Fruit fly (Drosophila melanogaster): Measurements from ENCODE around the gene CG16974.

DNA sequence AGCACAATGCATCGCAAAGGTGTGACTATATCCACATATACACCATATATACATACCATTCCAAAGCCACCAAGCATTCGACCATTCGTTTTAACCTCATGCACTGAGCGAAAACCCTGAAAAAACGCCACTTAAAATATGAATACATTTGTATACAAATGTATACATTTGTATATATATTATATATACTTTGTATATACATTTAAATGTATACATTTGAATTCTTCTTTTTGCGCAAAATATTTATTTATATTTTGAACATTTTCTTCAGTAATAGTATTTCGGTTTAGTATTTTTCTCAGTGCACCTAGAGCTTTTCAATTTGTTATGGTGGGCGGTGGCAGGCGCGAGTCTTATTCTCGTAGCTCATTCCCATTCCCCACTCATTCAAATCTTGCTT lies 35.4 kb downstream of the CG16974 start:
- no peak for TF ChIP-seq CTCF (optimal IDR thresholded peaks at IDR 0.05)
- no peak for TF ChIP-seq CG8478 (optimal IDR thresholded peaks at IDR 0.05)

Data from S2 (cell line).